Worm (Caenorhabditis elegans): ENCODE results near the gene F58F12.4.

Gene F58F12.4

DNA sequence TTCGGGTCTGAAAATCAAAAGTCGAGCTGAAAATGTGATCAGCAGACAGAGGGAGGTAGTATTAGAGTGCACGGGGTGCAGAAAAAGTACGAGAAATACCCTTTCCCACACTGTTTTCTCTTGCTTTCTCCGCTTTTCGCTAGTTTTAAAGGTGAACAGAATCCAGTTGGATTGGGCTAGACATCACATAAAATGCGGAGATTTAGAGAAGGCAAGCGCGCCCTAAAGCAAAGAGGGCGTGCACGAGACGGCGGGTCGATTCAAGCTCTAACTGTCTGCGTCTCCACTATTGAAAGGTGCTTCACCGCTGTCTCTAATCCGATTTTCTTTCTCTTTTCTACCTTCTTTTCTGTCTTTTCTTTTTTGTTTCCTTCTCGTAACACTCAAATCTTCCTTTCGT is 16.5 kb upstream of the F58F12.4 start (continued):
- 0 out of 2 replicates have a peak, but pooled peaks have one; percentile 52 for TF ChIP-seq egl-43 (GFP tag; IDR thresholded peaks at IDR 0.05)
- no peak for TF ChIP-seq mdt-29 (GFP tag; IDR thresholded peaks at IDR 0.05)
- TF ChIP-seq zfp-3 (GFP tag; conservative IDR thresholded peaks at IDR 0.05) = no peak

- TF ChIP-seq unc-62 (GFP tag; optimal IDR thresholded peaks at IDR 0.05 in 1 of 2) (peak in 1 of 2 experiments; percentile 70), unc-62 (tag; optimal IDR thresholded peaks at IDR 0.05) (no peak), daf-8 (GFP tag; IDR thresholded peaks at IDR 0.05) (no peak)
Measured at ce11 chrII:6371003-6371402, 15.6 kb upstream of the F58F12.4 start, which contains the start of gene lin-23. lin-23 (plus strand) TSS chrII:6371303.

- TF ChIP-seq set-16 (GFP tag; IDR thresholded peaks at IDR 0.05) = peak; percentile 56
- no peak for TF ChIP-seq spr-1 (tag; optimal IDR thresholded peaks at IDR 0.05)
- TF ChIP-seq ceh-62 (tag; optimal IDR thresholded peaks at IDR 0.05) = no peak
- TF ChIP-seq pha-4 (GFP tag; IDR thresholded peaks at IDR 0.05) = 0 out of 2 replicates have a peak, but pooled peaks have one; percentile 8
- no peak for TF ChIP-seq pha-4 (tag; optimal IDR thresholded peaks at IDR 0.05)
Measured at ce11 chrII:6373361-6373760, 13.2 kb upstream of the F58F12.4 start.

- peak; percentile 65 for TF ChIP-seq dmd-6 (GFP tag; IDR thresholded peaks at IDR 0.05)
- TF ChIP-seq nhr-77 (tag; optimal IDR thresholded peaks at IDR 0.05) = no peak
- no peak for TF ChIP-seq skn-1 (tag; optimal IDR thresholded peaks at IDR 0.05)
- TF ChIP-seq mxl-3 (GFP tag; optimal IDR thresholded peaks at IDR 0.05) = no peak
- no peak for TF ChIP-seq sdz-12 (GFP tag; optimal IDR thresholded peaks at IDR 0.05)
- no peak for TF ChIP-seq madf-5 (GFP tag; IDR thresholded peaks at IDR 0.05)
- TF ChIP-seq lin-38 (GFP tag; IDR thresholded peaks at IDR 0.05) = peak; percentile 31
- no peak for TF ChIP-seq madf-9 (GFP tag; conservative IDR thresholded peaks at IDR 0.05)
- TF ChIP-seq hmg-1.1 (GFP tag; IDR thresholded peaks at IDR 0.05) = no peak
- TF ChIP-seq daf-19 (GFP tag; conservative IDR thresholded peaks at IDR 0.05) = no peak
- no peak for TF ChIP-seq Y75B8A.6 (GFP tag; IDR thresholded peaks at IDR 0.05)
- TF ChIP-seq vab-7 (GFP tag; IDR thresholded peaks at IDR 0.05) = no peak
- no peak for TF ChIP-seq pha-4 (GFP tag; IDR thresholded peaks at IDR 0.05)
- no peak for TF ChIP-seq pha-4 (tag; optimal IDR thresholded peaks at IDR 0.05)
- TF ChIP-seq zfp-2 (tag; optimal IDR thresholded peaks at IDR 0.05) = no peak
- TF ChIP-seq daf-16 (GFP tag; optimal IDR thresholded peaks at IDR 0.05) = no peak
- TF ChIP-seq daf-16 (tag; optimal IDR thresholded peaks at IDR 0.05) = peak; percentile 52
- TF ChIP-seq tag-97 (GFP tag; IDR thresholded peaks at IDR 0.05) = no peak
- no peak for TF ChIP-seq egl-27 (tag; optimal IDR thresholded peaks at IDR 0.05)
- peak; percentile 40 for TF ChIP-seq nhr-28 (tag; optimal IDR thresholded peaks at IDR 0.05)
- no peak for TF ChIP-seq nhr-111 (GFP tag; optimal IDR thresholded peaks at IDR 0.05)
- no peak for TF ChIP-seq lim-7 (GFP tag; IDR thresholded peaks at IDR 0.05)
- TF ChIP-seq mxl-2 (GFP tag; conservative IDR thresholded peaks at IDR 0.05) = no peak
- no peak for TF ChIP-seq attf-4 (tag; optimal IDR thresholded peaks at IDR 0.05)
- no peak for TF ChIP-seq snpc-4 (tag; optimal IDR thresholded peaks at IDR 0.05)
- no peak for TF ChIP-seq ztf-7 (tag; optimal IDR thresholded peaks at IDR 0.05)
- no peak for TF ChIP-seq T26A8.4 (GFP tag; IDR thresholded peaks at IDR 0.05)
- no peak for TF ChIP-seq F44E2.7 (GFP tag; IDR thresholded peaks at IDR 0.05)
- TF ChIP-seq mep-1 (tag; optimal IDR thresholded peaks at IDR 0.05) = no peak
- peak; percentile 62 for TF ChIP-seq T20F7.1 (GFP tag; optimal IDR thresholded peaks at IDR 0.05)
- no peak for TF ChIP-seq ZK337.2 (GFP tag; IDR thresholded peaks at IDR 0.05)
- no peak for TF ChIP-seq egl-43 (GFP tag; IDR thresholded peaks at IDR 0.05)
- TF ChIP-seq unc-130 (GFP tag; optimal IDR thresholded peaks at IDR 0.05) = no peak
- TF ChIP-seq lir-3 (tag; optimal IDR thresholded peaks at IDR 0.05) = no peak
- TF ChIP-seq hlh-30 (tag; optimal IDR thresholded peaks at IDR 0.05; ENCODE audit: insufficient read depth) = peak; percentile 73
- TF ChIP-seq saeg-2 (GFP tag; IDR thresholded peaks at IDR 0.05) = no peak
- TF ChIP-seq nhr-76 (tag; optimal IDR thresholded peaks at IDR 0.05) = no peak
- TF ChIP-seq ZK546.5 (tag; optimal IDR thresholded peaks at IDR 0.05) = no peak
- no peak for TF ChIP-seq F10B5.3 (tag; optimal IDR thresholded peaks at IDR 0.05)
- TF ChIP-seq ceh-44 (GFP tag; IDR thresholded peaks at IDR 0.05) = no peak
Measured at ce11 chrII:6374646-6375045, 11.9 kb upstream of the F58F12.4 start.
